Fruit fly (Drosophila melanogaster): ENCODE measurements around the gene cad.

Gene cad

DNA sequence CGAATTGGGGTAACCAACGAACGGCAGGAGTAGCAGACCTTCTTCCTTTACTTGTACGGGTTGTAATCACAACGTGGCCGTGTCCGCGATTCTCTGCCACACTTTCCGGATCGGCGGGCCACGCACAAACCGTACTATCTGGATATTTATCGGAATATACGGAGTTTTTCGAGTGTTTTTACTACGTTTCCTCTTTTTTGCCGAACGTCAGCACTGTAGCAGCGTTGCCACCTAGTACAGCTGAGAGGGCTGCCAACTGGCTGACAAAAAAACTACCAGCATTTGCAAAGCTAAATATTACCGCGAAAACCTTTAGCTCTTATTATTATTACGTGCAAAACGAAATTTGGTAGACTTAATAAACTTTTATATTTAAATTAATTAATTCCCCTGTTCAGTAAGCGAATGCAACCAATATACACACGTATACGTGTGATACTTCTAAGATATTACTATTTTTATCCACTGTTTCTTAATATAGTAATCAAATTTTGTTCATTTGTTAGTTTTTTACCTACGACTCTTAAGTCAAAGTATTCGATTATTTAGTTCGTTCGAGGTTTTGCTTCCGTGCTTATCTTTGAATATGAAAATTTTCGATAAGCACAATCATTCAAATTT, 36.4 kb upstream of the cad start, which contains the start of gene TM9SF2 (continued):
- TF ChIP-seq CG31224 (GFP tag; IDR thresholded peaks at IDR 0.05) (0 out of 2 replicates have a peak, but pooled peaks have one; percentile 28), Taf1 (GFP tag; IDR thresholded peaks at IDR 0.05) (no peak), CG11504 (tag; optimal IDR thresholded peaks at IDR 0.05) (no peak), CG15601 (tag; optimal IDR thresholded peaks at IDR 0.05) (no peak), B-H1 (GFP tag; IDR thresholded peaks at IDR 0.05) (peak; percentile 12; the same call in 1 of the 3 replicates), Doc2 (GFP tag; IDR thresholded peaks at IDR 0.05) (no peak), CG12942 (GFP tag; optimal IDR thresholded peaks at IDR 0.05) (no peak), Dek (tag; optimal IDR thresholded peaks at IDR 0.05) (peak; percentile 18), ham (GFP tag; IDR thresholded peaks at IDR 0.05) (no peak), CG6813 (GFP tag; optimal IDR thresholded peaks at IDR 0.05) (no peak), CG7786 (GFP tag; optimal IDR thresholded peaks at IDR 0.05) (no peak), repo (GFP tag; optimal IDR thresholded peaks at IDR 0.05) (no peak), schlank (tag; optimal IDR thresholded peaks at IDR 0.05) (no peak), Lpt (GFP tag; optimal IDR thresholded peaks at IDR 0.05) (no peak), ac (GFP tag; optimal IDR thresholded peaks at IDR 0.05) (no peak), CG18599 (GFP tag; optimal IDR thresholded peaks at IDR 0.05) (no peak), zfh2 (GFP tag; optimal IDR thresholded peaks at IDR 0.05) (peak; percentile 52), CG30431 (GFP tag; optimal IDR thresholded peaks at IDR 0.05) (no peak), CG7839 (tag; optimal IDR thresholded peaks at IDR 0.05) (no peak), Hr39 (optimal IDR thresholded peaks at IDR 0.05) (no peak), esg (GFP tag; conservative IDR thresholded peaks at IDR 0.05) (no peak), ara (GFP tag; IDR thresholded peaks at IDR 0.05) (peak; percentile 12; the same call in 1 of the 2 replicates), CG4707 (GFP tag; optimal IDR thresholded peaks at IDR 0.05) (no peak), sna (GFP tag; IDR thresholded peaks at IDR 0.05; ENCODE audit: partially characterized antibody) (0 out of 2 replicates have a peak, but pooled peaks have one; percentile 29), CG8388 (GFP tag; optimal IDR thresholded peaks at IDR 0.05) (peak; percentile 25), Neu2 (GFP tag; optimal IDR thresholded peaks at IDR 0.05; ENCODE audit: borderline replicate concordance) (no peak), Dfd (GFP tag; optimal IDR thresholded peaks at IDR 0.05) (no peak), br (optimal IDR thresholded peaks at IDR 0.05) (no peak), CG1233 (GFP tag; optimal IDR thresholded peaks at IDR 0.05) (no peak), CG4360 (GFP tag; IDR thresholded peaks at IDR 0.05) (no peak), CG11695 (GFP tag; IDR thresholded peaks at IDR 0.05) (no peak), lov (optimal IDR thresholded peaks at IDR 0.05) (no peak), lov (GFP tag; IDR thresholded peaks at IDR 0.05) (no peak), CG10979 (tag; optimal IDR thresholded peaks at IDR 0.05) (no peak), ro (GFP tag; IDR thresholded peaks at IDR 0.05) (no peak), NK7.1 (GFP tag; optimal IDR thresholded peaks at IDR 0.05) (no peak), CG7928 (GFP tag; optimal IDR thresholded peaks at IDR 0.05) (no peak), CG8944 (GFP tag; optimal IDR thresholded peaks at IDR 0.05) (peak; percentile 23), h (optimal IDR thresholded peaks at IDR 0.05) (no peak), HHEX (GFP tag; optimal IDR thresholded peaks at IDR 0.05) (peak; percentile 21), gt (GFP tag; IDR thresholded peaks at IDR 0.05) (no peak), CG10366 (GFP tag; IDR thresholded peaks at IDR 0.05) (peak; percentile 56), TFAM (GFP tag; optimal IDR thresholded peaks at IDR 0.05) (no peak), bsh (GFP tag; optimal IDR thresholded peaks at IDR 0.05) (no peak), sd (tag; optimal IDR thresholded peaks at IDR 0.05) (no peak), CG34224 (GFP tag; IDR thresholded peaks at IDR 0.05; ENCODE audit: partially characterized antibody) (no peak; the same call in 2 of the 3 replicates), CG5180 (GFP tag; optimal IDR thresholded peaks at IDR 0.05) (no peak), CG34376 (GFP tag; optimal IDR thresholded peaks at IDR 0.05) (no peak), CG8290 (GFP tag; optimal IDR thresholded peaks at IDR 0.05) (no peak), CG8290 (tag; optimal IDR thresholded peaks at IDR 0.05) (no peak), scrt (GFP tag; optimal IDR thresholded peaks at IDR 0.05) (no peak), CG12659 (GFP tag; optimal IDR thresholded peaks at IDR 0.05) (peak; percentile 48)

Measured in whole organism, embryonic.